Fruit fly (Drosophila melanogaster): ENCODE measurements around the gene CG13101.

DNA sequence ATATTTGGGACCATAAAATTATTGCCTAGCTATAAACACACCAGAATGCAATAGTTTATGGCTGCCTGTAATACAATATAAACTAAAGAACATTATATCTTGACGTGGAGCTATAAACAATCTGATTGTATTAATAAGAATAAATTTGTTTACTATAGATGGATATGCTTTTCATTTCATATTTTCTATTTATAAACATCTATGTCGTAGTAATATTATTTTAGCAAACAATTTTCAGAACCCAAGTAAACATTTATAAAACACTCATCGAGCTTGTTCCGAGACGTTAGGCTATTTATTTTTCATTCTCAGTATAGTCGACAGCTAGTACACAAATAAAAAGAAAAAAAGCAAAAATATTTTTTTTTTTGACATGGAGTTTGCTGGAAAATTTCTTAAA, 4.3 kb downstream of the CG13101 start, which contains the start of gene CG18662:
- TF ChIP-seq EcR (GFP tag; optimal IDR thresholded peaks at IDR 0.05) (no peak), pan (optimal IDR thresholded peaks at IDR 0.05) (no peak), usp (GFP tag; optimal IDR thresholded peaks at IDR 0.05) (no peak)
